Fruit fly (Drosophila melanogaster): ENCODE results near the gene MED7.

DNA sequence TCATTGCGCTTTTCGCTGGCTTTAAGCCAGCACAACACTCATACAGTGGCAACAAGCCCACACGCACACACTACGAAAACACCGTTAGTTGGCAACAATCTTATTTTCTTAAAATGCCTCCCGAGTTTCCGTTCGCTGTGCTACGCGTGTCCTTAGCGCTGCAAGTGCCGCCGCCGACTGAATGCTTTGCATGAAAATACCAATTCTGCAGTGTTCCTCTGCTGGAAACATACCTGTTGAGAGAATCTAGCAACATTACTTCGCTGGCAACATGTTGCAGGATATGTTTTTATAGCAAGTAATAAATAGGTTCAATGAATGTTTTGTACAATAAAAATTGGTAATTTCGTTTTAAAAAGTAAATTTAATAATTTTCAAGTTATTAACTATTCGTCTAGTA is 9.8 kb downstream of the MED7 start, which contains the start of gene TkR86C:
- TF ChIP-seq CG8478 (optimal IDR thresholded peaks at IDR 0.05) = no peak
- no peak for TF ChIP-seq CTCF (optimal IDR thresholded peaks at IDR 0.05)

Data from S2 (cell line).